Fruit fly (Drosophila melanogaster): ENCODE measurements around the gene RhoGAP68F.
A peak's percentile ranks its signal among the peaks of the same experiment; 100 is the strongest.

The RhoGAP68F gene

DNA sequence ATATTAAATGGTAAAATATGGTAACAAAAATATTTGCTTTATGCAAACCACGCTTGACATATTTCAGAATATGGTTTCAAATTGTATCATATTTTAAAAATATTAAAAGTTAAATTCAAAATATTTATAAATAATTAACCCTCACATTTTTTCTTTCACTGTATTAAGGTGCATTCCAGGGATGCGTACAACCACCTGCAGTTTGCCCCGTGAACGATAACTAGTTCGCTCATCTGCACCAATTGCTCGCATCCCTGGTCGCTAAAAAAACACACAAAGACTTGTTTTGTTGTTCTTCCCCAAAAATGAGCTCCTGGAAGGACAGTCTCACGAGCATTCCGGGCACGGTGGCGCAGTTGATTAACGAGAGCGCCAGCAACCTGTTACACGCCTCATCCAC, 6.8 kb upstream of the RhoGAP68F start, which contains the start of gene DEF8 (continued):
- TF ChIP-seq CG12299 (tag; optimal IDR thresholded peaks at IDR 0.05) (peak; percentile 78), CG12659 (GFP tag; optimal IDR thresholded peaks at IDR 0.05) (peak; percentile 87), unpg (GFP tag; optimal IDR thresholded peaks at IDR 0.05) (peak; percentile 88), CG42726 (GFP tag; IDR thresholded peaks at IDR 0.05; ENCODE audit: partially characterized antibody) (0 out of 2 replicates have a peak, but pooled peaks have one; percentile 37), pnt (GFP tag; optimal IDR thresholded peaks at IDR 0.05) (peak; percentile 19), CG34376 (GFP tag; optimal IDR thresholded peaks at IDR 0.05) (peak; percentile 11), fd102C (GFP tag; optimal IDR thresholded peaks at IDR 0.05) (no peak), CG5953 (GFP tag; IDR thresholded peaks at IDR 0.05) (peak; percentile 77), sd (tag; optimal IDR thresholded peaks at IDR 0.05) (peak; percentile 93), Gug (GFP tag; IDR thresholded peaks at IDR 0.05) (peak; percentile 48; the same call in 1 of the 4 replicates), gsb-n (tag; optimal IDR thresholded peaks at IDR 0.05) (peak; percentile 85), Lpt (GFP tag; optimal IDR thresholded peaks at IDR 0.05) (no peak), ssp (GFP tag; IDR thresholded peaks at IDR 0.05) (peak; percentile 77), pb (GFP tag; optimal IDR thresholded peaks at IDR 0.05) (no peak), nom (GFP tag; optimal IDR thresholded peaks at IDR 0.05) (peak; percentile 74), slou (GFP tag; optimal IDR thresholded peaks at IDR 0.05) (no peak), Dp (GFP tag; optimal IDR thresholded peaks at IDR 0.05) (peak; percentile 18), CG4282 (GFP tag; optimal IDR thresholded peaks at IDR 0.05) (no peak), CG6813 (GFP tag; optimal IDR thresholded peaks at IDR 0.05) (peak; percentile 73), Spps (tag; optimal IDR thresholded peaks at IDR 0.05) (peak; percentile 86), odd (GFP tag; optimal IDR thresholded peaks at IDR 0.05) (peak; percentile 82), CG10431 (GFP tag; optimal IDR thresholded peaks at IDR 0.05) (peak; percentile 42), slp2 (GFP tag; optimal IDR thresholded peaks at IDR 0.05) (no peak), gcm2 (GFP tag; optimal IDR thresholded peaks at IDR 0.05) (no peak), vfl (GFP tag; optimal IDR thresholded peaks at IDR 0.05) (no peak), CG6791 (GFP tag; IDR thresholded peaks at IDR 0.05; ENCODE audit: partially characterized antibody) (no peak), CG11085 (GFP tag; IDR thresholded peaks at IDR 0.05) (peak; percentile 67), GATAe (GFP tag; conservative IDR thresholded peaks at IDR 0.05) (no peak), ase (GFP tag; IDR thresholded peaks at IDR 0.05) (peak; percentile 90), ro (GFP tag; IDR thresholded peaks at IDR 0.05) (peak; percentile 65), Doc3 (GFP tag; IDR thresholded peaks at IDR 0.05; ENCODE audit: partially characterized antibody) (no peak), CG33557 (GFP tag; optimal IDR thresholded peaks at IDR 0.05) (peak; percentile 78), CG7357 (GFP tag; IDR thresholded peaks at IDR 0.05) (no peak), sr (GFP tag; IDR thresholded peaks at IDR 0.05) (no peak), CG2116 (GFP tag; optimal IDR thresholded peaks at IDR 0.05) (peak; percentile 74), sima (GFP tag; optimal IDR thresholded peaks at IDR 0.05) (no peak), Asciz (GFP tag; optimal IDR thresholded peaks at IDR 0.05) (peak; percentile 78), CG15073 (GFP tag; optimal IDR thresholded peaks at IDR 0.05) (no peak), CG4404 (GFP tag; IDR thresholded peaks at IDR 0.05) (no peak), NC2α (GFP tag; optimal IDR thresholded peaks at IDR 0.05) (peak; percentile 17), cad (GFP tag; optimal IDR thresholded peaks at IDR 0.05) (no peak), dysf (GFP tag; IDR thresholded peaks at IDR 0.05) (peak; percentile 84), CG4730 (GFP tag; IDR thresholded peaks at IDR 0.05) (peak; percentile 82), E2f1 (GFP tag; IDR thresholded peaks at IDR 0.05) (peak; percentile 78), CG5245 (GFP tag; optimal IDR thresholded peaks at IDR 0.05) (peak; percentile 73), gsb (GFP tag; IDR thresholded peaks at IDR 0.05) (peak; percentile 60), CG18262 (tag; optimal IDR thresholded peaks at IDR 0.05) (peak; percentile 90), CG13624 (GFP tag; optimal IDR thresholded peaks at IDR 0.05) (peak; percentile 33), Optix (GFP tag; IDR thresholded peaks at IDR 0.05) (peak; percentile 58; the same call in 2 of the 3 replicates), CG14667 (GFP tag; IDR thresholded peaks at IDR 0.05) (peak; percentile 54; the same call in 1 of the 2 replicates), Hr51 (GFP tag; optimal IDR thresholded peaks at IDR 0.05) (peak; percentile 45 to 95), hth (optimal IDR thresholded peaks at IDR 0.05) (no peak)

Measured in whole organism, embryonic.